Fruit fly (Drosophila melanogaster): ENCODE results near the gene CG34140.

DNA sequence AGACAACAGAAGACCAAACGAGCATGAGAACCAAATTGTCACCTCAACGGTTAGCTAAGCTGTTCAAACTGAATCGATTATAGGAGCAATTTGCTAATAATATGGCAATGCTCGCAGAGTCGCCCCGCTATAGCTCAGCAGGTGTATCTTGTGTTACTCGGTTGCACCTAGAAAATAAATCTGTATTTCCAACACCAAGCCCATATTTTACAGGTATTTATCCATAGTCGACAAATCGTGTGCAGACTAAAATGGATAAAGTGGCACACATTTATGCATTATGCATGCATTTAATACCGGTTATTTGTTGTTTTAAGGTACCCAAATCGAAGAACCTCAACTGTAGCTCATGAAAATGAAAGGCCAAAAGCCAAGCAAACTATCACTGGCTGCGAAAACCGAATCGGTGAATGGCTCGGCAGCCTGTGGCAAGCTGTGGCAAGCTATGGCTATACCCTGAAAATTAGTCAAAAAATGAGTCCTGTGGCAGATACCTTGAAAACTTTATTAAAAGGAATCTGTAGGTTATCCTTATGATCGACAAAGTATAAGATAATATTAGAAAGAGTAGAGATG lies 5.2 kb downstream of the CG34140 start, which contains the start of gene Vdup1:
- TF ChIP-seq Gug (GFP tag; IDR thresholded peaks at IDR 0.05) = no peak
- TF ChIP-seq Sox14 (GFP tag; optimal IDR thresholded peaks at IDR 0.05) = no peak
- no peak for TF ChIP-seq OdsH (GFP tag; optimal IDR thresholded peaks at IDR 0.05)

Measured in whole organism, prepupa.